Fruit fly (Drosophila melanogaster): ENCODE results near the gene CG34302.

dm6 chr3R:9851653-9852052 lies 28.0 kb upstream of the CG34302 start:
- TF ChIP-seq CG16779 (tag; optimal IDR thresholded peaks at IDR 0.05) (no peak), CG34406 (GFP tag; optimal IDR thresholded peaks at IDR 0.05) (no peak), CG10669 (GFP tag; optimal IDR thresholded peaks at IDR 0.05) (no peak), fd85E (GFP tag; optimal IDR thresholded peaks at IDR 0.05) (no peak), Sox15 (GFP tag; optimal IDR thresholded peaks at IDR 0.05) (no peak), Met (GFP tag; optimal IDR thresholded peaks at IDR 0.05) (no peak), CG11762 (GFP tag; optimal IDR thresholded peaks at IDR 0.05; ENCODE audit: insufficient read depth) (no peak), Hr39 (GFP tag; optimal IDR thresholded peaks at IDR 0.05) (no peak), CG8119 (GFP tag; IDR thresholded peaks at IDR 0.05) (no peak), Ets96B (tag; optimal IDR thresholded peaks at IDR 0.05) (no peak), CG15336 (GFP tag; IDR thresholded peaks at IDR 0.05) (no peak), pdm3 (GFP tag; optimal IDR thresholded peaks at IDR 0.05) (no peak)
